Worm (Caenorhabditis elegans): ENCODE results near the gene srv-7.

srv-7 gene

DNA sequence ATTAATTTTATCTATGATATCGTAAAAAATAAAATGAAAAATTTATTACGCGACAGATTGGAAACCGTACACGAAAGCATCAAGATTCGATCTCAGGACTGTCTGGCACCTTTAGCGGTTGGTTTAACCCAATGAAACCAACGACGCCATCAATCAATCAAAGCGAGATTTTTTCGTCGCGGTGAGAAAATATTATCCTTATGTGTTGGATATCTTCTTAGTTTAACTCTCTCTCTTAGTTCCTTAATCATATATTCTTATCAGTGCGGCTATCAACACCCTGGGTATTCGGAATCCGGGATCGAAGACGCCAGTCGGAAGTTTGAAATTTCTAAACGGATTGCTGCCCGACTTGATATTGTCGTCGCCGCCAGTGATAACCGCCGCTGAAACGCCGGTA is 42.7 kb downstream of the srv-7 start:
- no peak for TF ChIP-seq ama-1 (optimal IDR thresholded peaks at IDR 0.05)

DNA sequence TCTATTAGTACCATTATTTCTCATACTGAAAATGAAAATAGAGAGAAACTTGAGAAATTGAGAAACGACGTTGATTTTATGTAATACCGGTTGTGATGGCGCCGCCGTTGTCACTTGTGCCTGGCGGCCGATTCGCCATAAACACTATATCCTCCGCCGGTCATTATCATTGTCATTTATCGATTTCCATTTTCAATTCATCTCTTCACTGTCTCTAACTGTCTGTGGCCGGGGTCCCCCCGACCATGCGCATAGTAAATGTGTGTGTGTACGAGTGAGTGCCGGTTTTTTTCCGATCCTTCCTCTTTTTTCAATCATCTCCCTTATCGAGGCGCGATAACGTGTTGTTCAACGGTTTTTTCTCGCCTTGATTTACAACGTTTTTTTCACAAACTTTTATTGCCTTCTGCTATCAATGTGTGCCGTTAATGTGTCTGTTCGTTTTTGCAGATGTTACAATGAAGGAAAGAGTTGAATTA is 44.4 kb downstream of the srv-7 start, which contains the start of gene F14D12.1:
Gene F14D12.1, plus strand, starts transcription at position 429 of the 479 bp plus-strand sequence.
- TF ChIP-seq hlh-30 (tag; optimal IDR thresholded peaks at IDR 0.05; ENCODE audit: insufficient read depth) (peak; percentile 32), nhr-111 (GFP tag; optimal IDR thresholded peaks at IDR 0.05) (no peak), nhr-11 (tag; optimal IDR thresholded peaks at IDR 0.05) (no peak), nhr-28 (tag; optimal IDR thresholded peaks at IDR 0.05) (peak; percentile 70), hmg-1.1 (GFP tag; IDR thresholded peaks at IDR 0.05) (no peak), unc-62 (GFP tag; optimal IDR thresholded peaks at IDR 0.05 in 1 of 2) (peak in 1 of 2 experiments; percentile 46), unc-62 (tag; optimal IDR thresholded peaks at IDR 0.05) (no peak), lir-3 (tag; optimal IDR thresholded peaks at IDR 0.05) (no peak), cey-2 (tag; optimal IDR thresholded peaks at IDR 0.05; ENCODE audit: borderline replicate concordance, insufficient read depth) (no peak), mes-2 (tag; optimal IDR thresholded peaks at IDR 0.05; ENCODE audit: poor library complexity, severe bottlenecking) (no peak), ama-1 (optimal IDR thresholded peaks at IDR 0.05) (no peak), nhr-42 (GFP tag; IDR thresholded peaks at IDR 0.05) (no peak), daf-19 (GFP tag; conservative IDR thresholded peaks at IDR 0.05) (no peak), dpl-1 (GFP tag; optimal IDR thresholded peaks at IDR 0.05) (no peak), madf-5 (GFP tag; IDR thresholded peaks at IDR 0.05) (no peak), hlh-11 (tag; optimal IDR thresholded peaks at IDR 0.05) (peak; percentile 67), nhr-48 (tag; optimal IDR thresholded peaks at IDR 0.05) (peak; percentile 37), ZK546.5 (tag; optimal IDR thresholded peaks at IDR 0.05) (no peak), aha-1 (tag) (peak; percentile 95), nhr-76 (tag; optimal IDR thresholded peaks at IDR 0.05) (no peak), mxl-3 (GFP tag; optimal IDR thresholded peaks at IDR 0.05) (peak; percentile 76), dmd-6 (GFP tag; IDR thresholded peaks at IDR 0.05) (0 out of 2 replicates have a peak, but pooled peaks have one; percentile 14), unc-39 (tag; optimal IDR thresholded peaks at IDR 0.05) (no peak), nhr-6 (tag; optimal IDR thresholded peaks at IDR 0.05) (no peak), nhr-77 (tag; optimal IDR thresholded peaks at IDR 0.05) (no peak), T20F7.1 (GFP tag; optimal IDR thresholded peaks at IDR 0.05) (no peak), mdl-1 (tag; optimal IDR thresholded peaks at IDR 0.05) (peak in 1 of 2 experiments; percentile 30), mep-1 (tag; optimal IDR thresholded peaks at IDR 0.05) (no peak), lin-39 (tag; optimal IDR thresholded peaks at IDR 0.05) (no peak), zfp-3 (GFP tag; conservative IDR thresholded peaks at IDR 0.05) (no peak), fkh-10 (GFP tag; optimal IDR thresholded peaks at IDR 0.05) (no peak), mxl-2 (GFP tag; conservative IDR thresholded peaks at IDR 0.05) (no peak), tra-1 (GFP tag; IDR thresholded peaks at IDR 0.05) (no peak), ceh-28 (tag; optimal IDR thresholded peaks at IDR 0.05) (no peak), dmd-8 (GFP tag; IDR thresholded peaks at IDR 0.05) (no peak)

DNA sequence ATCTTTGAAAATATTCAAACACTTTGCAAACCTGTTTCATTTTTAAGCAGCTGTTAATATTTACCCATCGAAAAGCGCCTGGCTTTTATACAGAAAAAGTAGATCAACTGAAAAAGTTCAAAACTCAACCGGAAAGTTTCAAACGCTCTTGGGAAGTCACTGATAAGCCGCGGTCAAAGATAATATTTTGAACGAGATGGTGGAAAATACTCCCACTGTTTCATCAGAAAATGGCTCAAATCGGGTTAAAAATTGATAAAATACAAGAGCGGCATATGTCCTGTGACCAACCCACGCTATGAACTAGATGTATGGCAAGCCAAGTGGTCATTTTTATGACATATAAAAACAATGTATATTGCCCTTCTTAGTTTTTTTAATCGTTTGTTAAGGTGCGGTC is 48.6 kb downstream of the srv-7 start, which contains the start of gene sulp-2:
Gene sulp-2, minus strand, starts transcription at position 107 of the 400 bp plus-strand sequence.
- no peak for TF ChIP-seq fkh-10 (GFP tag; optimal IDR thresholded peaks at IDR 0.05)
- peak; percentile 2 for TF ChIP-seq nhr-28 (tag; optimal IDR thresholded peaks at IDR 0.05)
- TF ChIP-seq pqm-1 (tag; optimal IDR thresholded peaks at IDR 0.05) = peak; percentile 11
- TF ChIP-seq nhr-237 (tag; optimal IDR thresholded peaks at IDR 0.05) = no peak
- peak in 1 of 2 experiments; percentile 85 for TF ChIP-seq unc-62 (GFP tag; optimal IDR thresholded peaks at IDR 0.05 in 1 of 2)
- no peak for TF ChIP-seq unc-62 (tag; optimal IDR thresholded peaks at IDR 0.05)
- no peak for TF ChIP-seq snpc-1.2 (GFP tag; IDR thresholded peaks at IDR 0.05)
- TF ChIP-seq hlh-11 (tag; optimal IDR thresholded peaks at IDR 0.05) = peak; percentile 39
- TF ChIP-seq dve-1 (tag; optimal IDR thresholded peaks at IDR 0.05; ENCODE audit: insufficient read depth) = peak; percentile 11
- TF ChIP-seq mes-2 (tag; optimal IDR thresholded peaks at IDR 0.05; ENCODE audit: poor library complexity, severe bottlenecking) = no peak
